Worm (Caenorhabditis elegans): ENCODE data around the gene K02A2.1.

The K02A2.1 gene

DNA sequence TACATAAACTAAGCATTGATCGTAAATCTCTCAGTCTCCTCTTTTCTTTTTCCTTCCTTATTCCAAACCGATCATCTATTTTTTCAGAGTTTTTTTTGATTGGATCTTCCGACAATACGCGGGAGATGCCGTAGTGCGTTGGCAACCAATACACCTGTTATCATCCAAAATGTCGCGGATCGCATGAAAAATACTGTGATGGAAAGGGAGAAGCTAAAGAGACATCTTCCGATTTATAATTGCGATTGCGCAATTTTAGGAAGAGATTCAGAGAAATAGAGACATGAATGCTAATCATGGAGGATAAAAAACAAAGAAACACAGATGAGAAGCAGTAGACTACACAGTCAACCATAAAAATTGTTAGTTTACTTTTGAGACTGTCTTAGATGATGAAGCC, 28.6 kb upstream of the K02A2.1 start:
- TF ChIP-seq mml-1 (tag; optimal IDR thresholded peaks at IDR 0.05) (no peak), unc-39 (tag; optimal IDR thresholded peaks at IDR 0.05) (no peak), nhr-43 (tag; optimal IDR thresholded peaks at IDR 0.05; ENCODE audit: poor library complexity, severe bottlenecking) (no peak), ama-1 (optimal IDR thresholded peaks at IDR 0.05) (no peak), unc-62 (GFP tag; optimal IDR thresholded peaks at IDR 0.05) (no peak), hmg-11 (tag; optimal IDR thresholded peaks at IDR 0.05) (no peak), fkh-10 (GFP tag; optimal IDR thresholded peaks at IDR 0.05) (no peak), skn-1 (tag; optimal IDR thresholded peaks at IDR 0.05) (no peak), nfya-1 (tag; optimal IDR thresholded peaks at IDR 0.05; ENCODE audit: insufficient read depth) (no peak), elt-3 (tag; optimal IDR thresholded peaks at IDR 0.05) (no peak), nhr-28 (tag; optimal IDR thresholded peaks at IDR 0.05) (no peak), nhr-25 (tag; optimal IDR thresholded peaks at IDR 0.05) (no peak), sea-2 (GFP tag; optimal IDR thresholded peaks at IDR 0.05) (no peak), snpc-4 (tag; optimal IDR thresholded peaks at IDR 0.05) (no peak), nhr-237 (tag; optimal IDR thresholded peaks at IDR 0.05) (no peak), eor-1 (tag; optimal IDR thresholded peaks at IDR 0.05) (no peak), egl-5 (tag; optimal IDR thresholded peaks at IDR 0.05) (no peak), ztf-11 (tag; optimal IDR thresholded peaks at IDR 0.05) (no peak), fos-1 (tag; optimal IDR thresholded peaks at IDR 0.05) (no peak)

DNA sequence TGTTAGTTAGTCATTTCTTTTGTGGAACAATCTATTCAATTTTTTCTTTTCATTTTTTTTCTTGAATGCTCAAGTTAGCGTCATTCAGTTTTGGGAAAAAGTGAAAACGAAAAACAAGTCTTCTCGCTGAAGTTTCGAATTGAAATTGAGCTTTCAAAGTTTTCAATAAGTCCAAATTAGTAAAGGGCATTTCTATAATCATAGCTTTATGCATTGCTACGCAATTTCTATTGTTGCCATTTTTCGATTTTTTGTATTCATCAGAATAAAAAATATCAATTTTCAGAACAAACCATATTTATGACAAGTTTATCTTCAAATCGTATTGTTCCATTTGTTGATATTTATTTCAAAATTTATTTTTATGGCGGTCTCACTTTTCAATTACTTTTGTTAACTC, 26.9 kb upstream of the K02A2.1 start, which contains the start of gene srd-55:
Gene srd-55 (plus strand): TSS at position 301 of the 400 bp plus-strand sequence.
- TF ChIP-seq ztf-4 (tag; optimal IDR thresholded peaks at IDR 0.05) (no peak), nhr-25 (tag; optimal IDR thresholded peaks at IDR 0.05) (no peak), ceh-9 (tag; optimal IDR thresholded peaks at IDR 0.05) (no peak), nhr-77 (tag; optimal IDR thresholded peaks at IDR 0.05) (no peak), aly-2 (tag; optimal IDR thresholded peaks at IDR 0.05) (no peak), elt-3 (tag; optimal IDR thresholded peaks at IDR 0.05) (no peak), egl-27 (tag; optimal IDR thresholded peaks at IDR 0.05) (no peak), nhr-12 (tag; optimal IDR thresholded peaks at IDR 0.05) (no peak), ZK546.5 (tag; optimal IDR thresholded peaks at IDR 0.05) (no peak)

ce11 chrII:7411930-7412329, 23.1 kb upstream of the K02A2.1 start, which contains the start of gene K02A2.5:
Gene K02A2.5, minus strand, starts transcription at chrII:7412030.
- no peak for TF ChIP-seq egl-27 (tag; optimal IDR thresholded peaks at IDR 0.05)
- TF ChIP-seq fkh-2 (tag; optimal IDR thresholded peaks at IDR 0.05) = no peak
- no peak for TF ChIP-seq skn-1 (tag; optimal IDR thresholded peaks at IDR 0.05)
- no peak for TF ChIP-seq ceh-82 (tag; optimal IDR thresholded peaks at IDR 0.05)
- TF ChIP-seq nfya-1 (tag; optimal IDR thresholded peaks at IDR 0.05; ENCODE audit: insufficient read depth) = no peak
- no peak for TF ChIP-seq nhr-28 (tag; optimal IDR thresholded peaks at IDR 0.05)
- no peak for TF ChIP-seq lin-15B (tag; optimal IDR thresholded peaks at IDR 0.05)
- no peak for TF ChIP-seq nhr-23 (tag; optimal IDR thresholded peaks at IDR 0.05)
- TF ChIP-seq elt-3 (tag; optimal IDR thresholded peaks at IDR 0.05) = no peak
- TF ChIP-seq sea-2 (GFP tag; optimal IDR thresholded peaks at IDR 0.05) = no peak
- no peak for TF ChIP-seq hmg-11 (tag; optimal IDR thresholded peaks at IDR 0.05)
- no peak for TF ChIP-seq nhr-11 (tag; optimal IDR thresholded peaks at IDR 0.05)
- no peak for TF ChIP-seq nhr-237 (tag; optimal IDR thresholded peaks at IDR 0.05)
- no peak for TF ChIP-seq aly-2 (tag; optimal IDR thresholded peaks at IDR 0.05)

ce11 chrII:7413275-7413674, 21.8 kb upstream of the K02A2.1 start:
- TF ChIP-seq nhr-23 (tag; optimal IDR thresholded peaks at IDR 0.05) = peak; percentile 31
- TF ChIP-seq ceh-82 (tag; optimal IDR thresholded peaks at IDR 0.05) = no peak
- TF ChIP-seq elt-2 (tag; optimal IDR thresholded peaks at IDR 0.05) = no peak
- no peak for TF ChIP-seq mdl-1 (tag; optimal IDR thresholded peaks at IDR 0.05)
- no peak for TF ChIP-seq ztf-11 (tag; optimal IDR thresholded peaks at IDR 0.05)
- no peak for TF ChIP-seq ceh-16 (tag; optimal IDR thresholded peaks at IDR 0.05)
- TF ChIP-seq nhr-25 (tag; optimal IDR thresholded peaks at IDR 0.05) = peak; percentile 43
- TF ChIP-seq elt-3 (tag; optimal IDR thresholded peaks at IDR 0.05) = peak in 2 of 3 experiments; percentile 57 to 83
- no peak for TF ChIP-seq nhr-28 (tag; optimal IDR thresholded peaks at IDR 0.05)
- TF ChIP-seq nhr-43 (tag; optimal IDR thresholded peaks at IDR 0.05; ENCODE audit: poor library complexity, severe bottlenecking) = peak; percentile 44

- TF ChIP-seq pha-4 (tag; optimal IDR thresholded peaks at IDR 0.05) = no peak
- no peak for TF ChIP-seq elt-2 (tag; optimal IDR thresholded peaks at IDR 0.05)
- TF ChIP-seq lsy-12 (tag; optimal IDR thresholded peaks at IDR 0.05) = no peak
- no peak for TF ChIP-seq fos-1 (tag; optimal IDR thresholded peaks at IDR 0.05)
- no peak for TF ChIP-seq ztf-4 (tag; optimal IDR thresholded peaks at IDR 0.05)
- no peak for TF ChIP-seq eor-1 (tag; optimal IDR thresholded peaks at IDR 0.05)
- no peak for TF ChIP-seq nhr-11 (tag; optimal IDR thresholded peaks at IDR 0.05)
- TF ChIP-seq pqm-1 (tag; optimal IDR thresholded peaks at IDR 0.05) = no peak
- no peak for TF ChIP-seq lin-39 (tag; optimal IDR thresholded peaks at IDR 0.05)
- TF ChIP-seq mml-1 (tag; optimal IDR thresholded peaks at IDR 0.05) = no peak
- TF ChIP-seq snpc-4 (tag; optimal IDR thresholded peaks at IDR 0.05) = no peak
These were observed 21.3 kb upstream of the K02A2.1 start for ce11 chrII:7413764-7414163.
